Worm (Caenorhabditis elegans) whole organism, early embryonic: ENCODE measurements around the gene his-38.

Experiments
- B0310.2 ChIP-seq: sonication (generic microtip); optimal IDR thresholded peaks from 2 replicates; lab custom pipeline; 2016; ENCODE audit warnings: mild to moderate bottlenecking, missing genetic modification characterization, missing compliant biosample characterization
- F13C5.2 ChIP-seq: sonication (generic microtip); optimal IDR thresholded peaks from 2 replicates; lab custom pipeline; 2017; ENCODE audit warnings: mild to moderate bottlenecking, missing genetic modification characterization, inconsistent platforms, missing compliant biosample characterization
- aly-1 ChIP-seq: sonication (generic microtip); optimal IDR thresholded peaks from 2 replicates; lab custom pipeline; 2016; ENCODE audit warnings: missing genetic modification characterization, missing compliant biosample characterization
- ama-1 ChIP-seq: fragments of 150-350 bp; optimal IDR thresholded peaks from 2 replicates; lab custom pipeline; 2014
- ceh-13 ChIP-seq: fragments of 200-800 bp; sonication (Bioruptor generic); optimal IDR thresholded peaks from 2 replicates; lab custom pipeline; 2018; ENCODE audit warnings: mild to moderate bottlenecking, missing genetic modification characterization, missing compliant biosample characterization
- ceh-36 ChIP-seq: sonication (generic microtip); optimal IDR thresholded peaks from 2 replicates; lab custom pipeline; 2016; ENCODE audit warnings: missing genetic modification characterization, inconsistent platforms, missing compliant biosample characterization
- ets-7 ChIP-seq: sonication (generic microtip); optimal IDR thresholded peaks from 2 replicates; lab custom pipeline; 2016; ENCODE audit warnings: missing genotype, missing genetic modification characterization, missing compliant biosample characterization
- flt-1 ChIP-seq: fragments of 200-800 bp; sonication (Bioruptor generic); IDR thresholded peaks from 2 replicates; pipeline ENCODE4 v1.3.6; 2022; ENCODE audit warnings: missing genetic modification characterization, missing compliant biosample characterization
- hmbx-1 ChIP-seq: sonication (generic microtip); optimal IDR thresholded peaks from 2 replicates; lab custom pipeline; 2016; ENCODE audit warnings: mild to moderate bottlenecking, missing genetic modification characterization, missing compliant biosample characterization
- hmg-4 ChIP-seq: fragments of 200-800 bp; sonication (Bioruptor generic); optimal IDR thresholded peaks from 2 replicates; lab custom pipeline; 2018; ENCODE audit warnings: mild to moderate bottlenecking, missing genetic modification characterization, missing compliant biosample characterization
- hnd-1 ChIP-seq: sonication (generic microtip); optimal IDR thresholded peaks from 2 replicates; lab custom pipeline; 2016; ENCODE audit warnings: missing genetic modification characterization, missing compliant biosample characterization
- pes-1 ChIP-seq: fragments of 200-800 bp; sonication (Bioruptor generic); IDR thresholded peaks from 2 replicates; pipeline ENCODE4 v1.3.6; 2022; ENCODE audit warnings: missing genetic modification reagents, missing genetic modification characterization, missing compliant biosample characterization
- scrt-1 ChIP-seq: fragments of 200-800 bp; sonication (Bioruptor generic); IDR thresholded peaks from 2 replicates; pipeline ENCODE4 v1.3.6; 2022; ENCODE audit warnings: missing genetic modification characterization, missing compliant biosample characterization
- sea-1 ChIP-seq: fragments of 200-800 bp; sonication (Bioruptor generic); conservative IDR thresholded peaks from 2 replicates; pipeline ENCODE4 v1.3.6; 2022; ENCODE audit warnings: missing genetic modification characterization, missing compliant biosample characterization
- tbx-11 ChIP-seq: fragments of 200-800 bp; sonication (Bioruptor generic); IDR thresholded peaks from 2 replicates; pipeline ENCODE4 v1.3.6; 2022; ENCODE audit warnings: missing genetic modification characterization, missing compliant biosample characterization
- tbx-37 ChIP-seq: fragments of 200-800 bp; sonication (Bioruptor generic); conservative IDR thresholded peaks from 2 replicates; pipeline ENCODE4 v1.3.6; 2022; ENCODE audit warnings: missing genetic modification reagents, missing genetic modification characterization, missing compliant biosample characterization
- tra-4 ChIP-seq: sonication (generic microtip); optimal IDR thresholded peaks from 2 replicates; lab custom pipeline; 2017; ENCODE audit warnings: missing genetic modification characterization, missing compliant biosample characterization

his-38 gene

DNA sequence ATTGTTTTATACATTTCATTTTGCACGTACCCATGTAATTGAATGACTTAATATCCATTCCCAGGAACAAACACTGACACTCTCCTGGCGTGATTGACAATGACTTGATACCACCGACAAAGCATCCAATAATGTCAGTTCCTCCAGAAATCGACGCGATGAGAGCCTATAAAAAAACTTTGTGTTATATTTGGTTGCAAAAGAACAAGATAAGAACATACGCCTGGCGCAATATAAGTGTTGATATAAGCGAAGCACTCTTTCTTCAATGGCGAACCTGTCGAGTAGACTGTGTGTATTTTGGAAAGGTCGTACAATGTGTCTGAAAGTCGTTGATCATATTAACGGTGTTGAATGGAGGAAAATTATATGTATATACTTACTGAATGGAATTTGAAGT is 6.6 kb downstream of the his-38 start:
- TF ChIP-seq ceh-13 (GFP tag; lab: Kevin White, UChicago) (no peak), tbx-11 (no peak), pes-1 (GFP tag; lab: Robert Waterston, UW) (no peak), aly-1 (tag; lab: Kevin White, UChicago) (no peak), B0310.2 (tag; lab: Kevin White, UChicago) (no peak), hmbx-1 (tag; lab: Kevin White, UChicago) (no peak), ets-7 (no peak)

DNA sequence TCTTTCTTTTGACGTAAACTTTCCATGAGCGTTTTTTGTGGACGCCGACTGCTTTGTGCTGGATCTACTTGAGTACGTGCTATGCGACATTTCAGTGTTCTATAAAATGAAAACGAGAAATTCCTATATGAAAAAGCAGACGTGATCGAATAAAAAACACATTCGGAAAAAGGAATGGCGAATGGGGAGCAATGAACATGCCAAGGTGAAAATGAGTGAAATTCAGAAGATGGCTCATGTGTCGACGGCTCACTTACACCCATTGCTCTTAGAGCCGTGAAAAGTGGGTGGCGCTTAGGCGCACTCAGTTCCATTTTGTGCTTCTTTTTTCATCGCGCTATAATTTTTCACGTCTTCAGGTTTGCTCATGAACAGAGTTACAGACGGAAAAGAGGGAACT is 11.0 kb downstream of the his-38 start, which contains the start of gene K03A1.4:
TSS of gene K03A1.4 (minus strand) at position 101 of the 400 bp plus-strand sequence.
- no peak for TF ChIP-seq sea-1 (GFP tag; lab: Robert Waterston, UW)
- TF ChIP-seq B0310.2 (tag; lab: Kevin White, UChicago), result no peak
- no peak for TF ChIP-seq ets-7
- TF ChIP-seq ama-1 (lab: Kevin White, UChicago), result no peak
- no peak for TF ChIP-seq tra-4 (tag; lab: Kevin White, UChicago)
- no peak for TF ChIP-seq hmg-4 (GFP tag; lab: Kevin White, UChicago)
- TF ChIP-seq pes-1 (GFP tag; lab: Robert Waterston, UW), result no peak
- TF ChIP-seq flt-1, result no peak
- TF ChIP-seq aly-1 (tag; lab: Kevin White, UChicago), result no peak
- TF ChIP-seq tbx-37 (GFP tag; lab: Robert Waterston, UW), result no peak
- no peak for TF ChIP-seq ceh-36 (tag; lab: Kevin White, UChicago)
- no peak for TF ChIP-seq F13C5.2 (tag; lab: Kevin White, UChicago)
- no peak for TF ChIP-seq scrt-1 (GFP tag; lab: Robert Waterston, UW)
- no peak for TF ChIP-seq ceh-13 (GFP tag; lab: Kevin White, UChicago)
- no peak for TF ChIP-seq hmbx-1 (tag; lab: Kevin White, UChicago)
- TF ChIP-seq tbx-11, result no peak
- TF ChIP-seq hnd-1 (tag; lab: Kevin White, UChicago), result no peak

DNA sequence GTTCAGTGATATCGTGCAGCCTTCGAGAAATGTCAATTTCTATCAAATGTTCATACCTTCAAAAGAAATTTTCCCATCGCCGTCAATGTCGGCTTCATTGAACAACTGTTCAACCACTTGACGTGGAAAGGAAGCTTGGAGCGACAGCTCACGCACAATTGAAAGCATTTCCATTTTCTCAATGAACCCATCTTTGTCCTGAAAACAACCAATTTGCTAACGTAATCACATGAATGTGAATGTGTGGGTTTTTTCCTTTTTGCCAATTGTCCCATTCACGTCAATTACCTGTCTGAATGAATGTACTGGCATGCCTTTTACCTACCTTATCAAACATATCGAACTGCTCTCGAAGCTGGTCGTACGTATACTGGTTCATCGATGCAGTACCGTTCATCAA is 13.4 kb downstream of the his-38 start:
- TF ChIP-seq aly-1 (tag; lab: Kevin White, UChicago), result no peak
- no peak for TF ChIP-seq ceh-36 (tag; lab: Kevin White, UChicago)
- TF ChIP-seq ama-1 (lab: Kevin White, UChicago), result no peak
- TF ChIP-seq ceh-13 (GFP tag; lab: Kevin White, UChicago), result no peak
- no peak for TF ChIP-seq sea-1 (GFP tag; lab: Robert Waterston, UW)
- no peak for TF ChIP-seq ets-7
- no peak for TF ChIP-seq hmg-4 (GFP tag; lab: Kevin White, UChicago)
- no peak for TF ChIP-seq pes-1 (GFP tag; lab: Robert Waterston, UW)
- TF ChIP-seq F13C5.2 (tag; lab: Kevin White, UChicago), result no peak
- no peak for TF ChIP-seq flt-1
- TF ChIP-seq hmbx-1 (tag; lab: Kevin White, UChicago), result no peak
- TF ChIP-seq tbx-11, result no peak
- no peak for TF ChIP-seq B0310.2 (tag; lab: Kevin White, UChicago)
- TF ChIP-seq tra-4 (tag; lab: Kevin White, UChicago), result no peak
- TF ChIP-seq hnd-1 (tag; lab: Kevin White, UChicago), result no peak

DNA sequence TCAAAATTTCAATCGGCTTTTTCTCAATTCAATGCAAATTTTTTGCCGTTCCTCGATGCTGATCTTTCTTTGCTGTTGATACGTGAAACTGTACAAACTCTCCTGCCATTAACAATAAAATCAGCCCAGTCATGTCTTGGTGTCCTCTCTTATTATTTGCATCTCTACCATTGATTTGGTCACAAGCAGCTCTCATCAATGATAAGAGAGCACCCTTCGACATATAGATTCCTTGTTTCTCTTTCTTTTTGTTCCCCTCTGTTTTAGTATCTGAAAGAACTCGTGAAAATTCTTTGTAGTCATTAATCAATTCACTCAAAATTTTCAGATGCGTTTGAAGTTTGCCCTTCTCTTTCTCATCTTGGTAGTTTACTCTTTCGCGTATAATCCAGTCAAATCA is 17.9 kb downstream of the his-38 start, which contains the start of gene lron-7:
TSS of gene lron-7 (plus strand) at position 323 of the 400 bp plus-strand sequence.
- TF ChIP-seq tra-4 (tag; lab: Kevin White, UChicago) (no peak), hmg-4 (GFP tag; lab: Kevin White, UChicago) (no peak), tbx-11 (no peak), hnd-1 (tag; lab: Kevin White, UChicago) (no peak), F13C5.2 (tag; lab: Kevin White, UChicago) (no peak), pes-1 (GFP tag; lab: Robert Waterston, UW) (no peak), ceh-13 (GFP tag; lab: Kevin White, UChicago) (no peak), sea-1 (GFP tag; lab: Robert Waterston, UW) (no peak), ceh-36 (tag; lab: Kevin White, UChicago) (no peak), aly-1 (tag; lab: Kevin White, UChicago) (no peak), scrt-1 (GFP tag; lab: Robert Waterston, UW) (no peak), ets-7 (no peak), ama-1 (lab: Kevin White, UChicago) (no peak)

DNA sequence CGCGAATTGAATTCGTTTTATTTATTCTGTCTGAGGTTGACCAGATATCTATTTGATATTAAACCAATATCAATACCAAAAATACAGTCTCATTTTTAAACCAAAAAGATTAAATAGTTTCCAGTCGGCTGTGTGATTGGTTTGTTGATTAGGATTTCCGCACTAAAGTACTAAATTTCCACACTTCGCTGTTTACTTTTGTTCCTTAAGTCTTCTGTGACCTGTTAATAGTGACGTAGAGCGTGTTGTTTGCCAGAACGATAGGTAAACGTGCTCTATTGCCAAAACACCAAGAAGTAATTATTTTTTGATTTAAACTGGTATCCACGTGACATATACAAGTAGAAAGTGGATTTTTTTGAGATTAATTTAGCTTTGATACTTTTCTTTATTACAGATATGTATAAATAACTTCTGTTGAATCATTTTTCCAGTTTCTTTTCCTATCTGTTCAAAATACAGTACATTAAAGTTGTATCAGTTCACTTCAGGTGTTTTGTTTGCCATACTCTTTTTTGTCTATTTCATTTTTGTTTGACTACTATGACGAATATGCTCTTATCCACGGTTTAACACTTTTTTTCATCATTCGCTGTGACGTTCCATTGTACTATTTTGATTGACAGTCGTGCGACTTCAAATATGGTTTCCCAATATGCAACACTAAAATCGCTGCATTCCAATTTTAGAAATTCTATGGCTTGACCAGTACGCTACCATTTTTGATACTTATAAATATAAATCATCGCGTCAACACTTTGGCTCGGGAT is 18.6 kb downstream of the his-38 start:
- TF ChIP-seq tbx-11, result no peak

DNA sequence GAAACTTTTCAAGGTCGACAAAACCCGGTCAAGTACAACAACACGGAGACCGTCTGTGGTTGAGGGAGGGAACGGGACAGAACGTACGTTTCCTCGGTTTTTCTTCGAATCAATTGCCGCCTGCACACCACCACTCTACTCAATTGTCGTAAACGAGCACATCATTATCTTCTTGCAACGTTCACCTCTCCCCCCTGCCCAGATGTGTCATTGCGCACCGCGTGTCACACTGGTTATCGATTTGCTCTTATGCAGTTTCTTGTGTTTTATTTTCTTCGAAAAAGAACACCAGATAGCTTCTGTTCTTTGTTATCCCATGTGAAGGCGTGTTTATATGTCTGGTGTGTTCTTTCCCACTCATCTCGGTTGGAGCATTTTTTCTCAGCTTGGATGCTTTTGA is 20.1 kb downstream of the his-38 start:
- TF ChIP-seq pes-1 (GFP tag; lab: Robert Waterston, UW), result no peak
- TF ChIP-seq flt-1, result no peak
- no peak for TF ChIP-seq tbx-11
- TF ChIP-seq B0310.2 (tag; lab: Kevin White, UChicago), result no peak
- no peak for TF ChIP-seq ama-1 (lab: Kevin White, UChicago)

DNA sequence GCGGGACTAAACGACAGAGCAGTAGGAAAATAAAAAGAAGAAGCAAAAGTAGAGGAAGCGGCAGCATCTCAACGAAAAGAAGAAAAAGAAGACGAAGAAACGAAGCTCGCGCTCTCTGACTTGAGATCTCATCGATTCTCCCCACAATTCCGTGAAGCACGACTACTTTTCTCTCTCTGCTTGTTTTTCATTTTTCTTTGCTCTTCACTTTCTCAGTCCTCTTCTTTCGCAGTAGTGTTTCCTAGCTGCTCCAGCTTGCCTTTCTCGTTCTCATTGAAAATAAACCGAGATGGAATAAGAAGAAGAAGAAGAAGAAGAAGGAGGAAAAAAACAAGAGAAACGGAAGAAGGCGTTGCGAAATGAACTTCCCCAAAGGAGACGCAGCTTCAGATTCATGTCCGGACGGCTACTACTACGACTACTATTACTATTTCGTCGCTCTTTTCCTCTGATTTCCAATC is 24.9 kb downstream of the his-38 start:
- TF ChIP-seq flt-1, result no peak
- no peak for TF ChIP-seq hmg-4 (GFP tag; lab: Kevin White, UChicago)
- no peak for TF ChIP-seq hmbx-1 (tag; lab: Kevin White, UChicago)
- no peak for TF ChIP-seq scrt-1 (GFP tag; lab: Robert Waterston, UW)
- no peak for TF ChIP-seq ets-7
- no peak for TF ChIP-seq pes-1 (GFP tag; lab: Robert Waterston, UW)
- TF ChIP-seq tbx-37 (GFP tag; lab: Robert Waterston, UW), result no peak
- no peak for TF ChIP-seq ceh-36 (tag; lab: Kevin White, UChicago)
- no peak for TF ChIP-seq sea-1 (GFP tag; lab: Robert Waterston, UW)
- no peak for TF ChIP-seq hnd-1 (tag; lab: Kevin White, UChicago)
